Worm (Caenorhabditis elegans): ENCODE results near the gene ptr-24.

DNA sequence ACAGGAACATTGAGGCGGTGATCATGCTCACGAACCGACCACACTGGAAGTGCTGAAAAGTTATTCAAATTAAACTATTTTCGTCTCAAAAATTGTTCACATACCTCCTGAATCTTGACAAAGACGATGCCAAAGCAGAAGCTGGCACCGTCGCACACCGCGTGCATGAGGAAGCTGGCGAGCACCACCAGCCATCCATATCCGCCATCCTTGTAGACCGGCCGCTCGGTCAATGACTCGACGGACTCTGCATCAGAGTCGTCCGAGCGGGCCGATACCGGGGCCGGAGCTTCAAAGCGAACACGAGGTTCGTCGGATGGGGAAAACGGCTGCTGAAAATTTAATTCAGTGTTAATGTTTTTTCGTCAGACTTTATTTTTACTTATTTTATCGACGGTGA, 38.4 kb downstream of the ptr-24 start:
- TF ChIP-seq fkh-10 (GFP tag; optimal IDR thresholded peaks at IDR 0.05) = no peak
- no peak for TF ChIP-seq pha-4 (tag; optimal IDR thresholded peaks at IDR 0.05)
- TF ChIP-seq nhr-232 (tag; optimal IDR thresholded peaks at IDR 0.05) = no peak
- TF ChIP-seq pag-3 (tag; optimal IDR thresholded peaks at IDR 0.05; ENCODE audit: borderline replicate concordance) = no peak
- TF ChIP-seq ama-1 (optimal IDR thresholded peaks at IDR 0.05) = no peak
- no peak for TF ChIP-seq elt-2 (tag; optimal IDR thresholded peaks at IDR 0.05)
- TF ChIP-seq F13H6.1 (tag; optimal IDR thresholded peaks at IDR 0.05) = no peak
- TF ChIP-seq ceh-34 (tag; optimal IDR thresholded peaks at IDR 0.05) = no peak
